Worm (Caenorhabditis elegans) whole organism, L3 larva: ENCODE measurements around the gene mrps-2.

Experiments
- R02D3.7 ChIP-seq: fragments of 150-350 bp; optimal IDR thresholded peaks from 2 replicates; lab custom pipeline; 2014; ENCODE audit warnings: missing biosample characterization, missing genetic modification characterization
- ama-1 ChIP-seq: fragments of 150-350 bp; optimal IDR thresholded peaks from 2 replicates; lab custom pipeline; 2018
- ceh-16 ChIP-seq: sonication (generic microtip); optimal IDR thresholded peaks from 2 replicates; lab custom pipeline; 2017; ENCODE audit warnings: missing biosample characterization, missing genetic modification characterization
- ceh-28 ChIP-seq: fragments of 150-350 bp; optimal IDR thresholded peaks from 2 replicates; lab custom pipeline; 2014; ENCODE audit warnings: missing biosample characterization, missing genetic modification reagents, missing genetic modification characterization
- ceh-9 ChIP-seq: sonication (generic microtip); optimal IDR thresholded peaks from 2 replicates; lab custom pipeline; 2018; ENCODE audit warnings: missing biosample characterization, missing genetic modification characterization
- egl-27 ChIP-seq: sonication (generic microtip); optimal IDR thresholded peaks from 4 replicates; lab custom pipeline; 2017; ENCODE audit warnings: missing biosample characterization, missing genetic modification reagents, missing genetic modification characterization
- egl-5 ChIP-seq: fragments of 150-350 bp; optimal IDR thresholded peaks from 2 replicates; lab custom pipeline; 2017; ENCODE audit warnings: missing biosample characterization, missing genetic modification reagents, missing genetic modification characterization, inconsistent platforms
- elt-1 ChIP-seq: fragments of 150-350 bp; optimal IDR thresholded peaks from 2 replicates; lab custom pipeline; 2014; ENCODE audit warnings: missing biosample characterization, missing genetic modification characterization
- elt-2 ChIP-seq: sonication (generic microtip); optimal IDR thresholded peaks from 2 replicates; lab custom pipeline; 2016; ENCODE audit warnings: missing genetic modification reagents, mild to moderate bottlenecking, missing genetic modification characterization, missing compliant biosample characterization
- elt-3 ChIP-seq, 3 experiments: fragments of 150-350 bp in 1 of 3; sonication (generic microtip) in 2 of 3; optimal IDR thresholded peaks; 2 replicates in 2 of 3; 4 replicates in 1 of 3; lab custom pipeline; 2014 to 2017; ENCODE audit warnings: missing biosample characterization in 3 of 3, missing genetic modification characterization in 3 of 3
- eor-1 ChIP-seq, 2 experiments: fragments of 150-350 bp; optimal IDR thresholded peaks; 2 replicates each; lab custom pipeline; 2014 to 2018; ENCODE audit warnings: missing biosample characterization in 2 of 2, missing genetic modification characterization in 2 of 2
- fkh-10 ChIP-seq: sonication (generic microtip); optimal IDR thresholded peaks from 2 replicates; lab custom pipeline; 2017; ENCODE audit warnings: missing biosample characterization, missing genetic modification reagents, missing genetic modification characterization
- fos-1 ChIP-seq: fragments of 150-350 bp; optimal IDR thresholded peaks from 2 replicates; lab custom pipeline; 2014; ENCODE audit warnings: missing biosample characterization, missing genetic modification characterization
- jun-1 ChIP-seq: fragments of 150-350 bp; optimal IDR thresholded peaks from 2 replicates; lab custom pipeline; 2014; ENCODE audit warnings: missing biosample characterization, missing genetic modification reagents, missing genetic modification characterization
- lin-15B ChIP-seq: fragments of 150-350 bp; optimal IDR thresholded peaks from 2 replicates; lab custom pipeline; 2014; ENCODE audit warnings: missing biosample characterization, missing genetic modification characterization
- lin-39 ChIP-seq: fragments of 150-350 bp; optimal IDR thresholded peaks from 2 replicates; lab custom pipeline; 2018; ENCODE audit warnings: missing biosample characterization, missing genetic modification reagents, missing genetic modification characterization
- lsy-12 ChIP-seq: sonication (generic microtip); optimal IDR thresholded peaks from 2 replicates; lab custom pipeline; 2016; ENCODE audit warnings: mild to moderate bottlenecking, missing genetic modification characterization, missing compliant biosample characterization
- mdl-1 ChIP-seq: fragments of 150-350 bp; optimal IDR thresholded peaks from 2 replicates; lab custom pipeline; 2014; ENCODE audit warnings: missing biosample characterization, missing genetic modification characterization
- mml-1 ChIP-seq: fragments of 150-350 bp; sonication (generic microtip); optimal IDR thresholded peaks from 3 replicates; lab custom pipeline; 2014; ENCODE audit warnings: missing biosample characterization, missing genetic modification characterization
- nfya-1 ChIP-seq: sonication (generic microtip); optimal IDR thresholded peaks from 2 replicates; lab custom pipeline; 2017; ENCODE audit warnings: missing genetic modification characterization, mild to moderate bottlenecking, missing compliant biosample characterization, antibody characterized with exemption, moderate library complexity; ENCODE audit not compliant: insufficient read depth
- nhr-11 ChIP-seq: fragments of 150-350 bp; optimal IDR thresholded peaks from 2 replicates; lab custom pipeline; 2014; ENCODE audit warnings: missing biosample characterization, missing genetic modification characterization
- nhr-12 ChIP-seq: fragments of 150-350 bp; optimal IDR thresholded peaks from 2 replicates; lab custom pipeline; 2014; ENCODE audit warnings: missing biosample characterization, missing genetic modification characterization
- nhr-23 ChIP-seq: fragments of 150-350 bp; optimal IDR thresholded peaks from 2 replicates; lab custom pipeline; 2014; ENCODE audit warnings: missing biosample characterization, missing genetic modification reagents, missing genetic modification characterization
- nhr-237 ChIP-seq: fragments of 150-350 bp; optimal IDR thresholded peaks from 2 replicates; lab custom pipeline; 2014; ENCODE audit warnings: missing biosample characterization, missing genetic modification characterization
- nhr-25 ChIP-seq: sonication (generic microtip); optimal IDR thresholded peaks from 2 replicates; lab custom pipeline; 2017; ENCODE audit warnings: missing biosample characterization, missing genetic modification characterization
- nhr-28 ChIP-seq: fragments of 150-350 bp; optimal IDR thresholded peaks from 2 replicates; lab custom pipeline; 2014; ENCODE audit warnings: missing biosample characterization, missing genetic modification characterization
- nhr-43 ChIP-seq: sonication (generic microtip); optimal IDR thresholded peaks from 2 replicates; lab custom pipeline; 2016; ENCODE audit warnings: mild to moderate bottlenecking, missing genetic modification characterization, missing compliant biosample characterization; ENCODE audit not compliant: poor library complexity, severe bottlenecking
- nhr-77 ChIP-seq: fragments of 150-350 bp; optimal IDR thresholded peaks from 2 replicates; lab custom pipeline; 2014; ENCODE audit warnings: missing biosample characterization, missing genetic modification characterization
- pha-4 ChIP-seq: fragments of 150-350 bp; optimal IDR thresholded peaks from 2 replicates; lab custom pipeline; 2014; ENCODE audit warnings: missing biosample characterization, missing genetic modification reagents, missing genetic modification characterization
- pqm-1 ChIP-seq: fragments of 150-350 bp; optimal IDR thresholded peaks from 2 replicates; lab custom pipeline; 2017; ENCODE audit warnings: missing biosample characterization, missing genetic modification characterization, inconsistent platforms
- skn-1 ChIP-seq: fragments of 150-350 bp; optimal IDR thresholded peaks from 2 replicates; lab custom pipeline; 2014; ENCODE audit warnings: missing biosample characterization, missing genetic modification characterization
- snpc-4 ChIP-seq: fragments of 150-350 bp; optimal IDR thresholded peaks from 2 replicates; lab custom pipeline; 2014; ENCODE audit warnings: missing biosample characterization, missing genetic modification characterization
- tbx-2 ChIP-seq: sonication (generic microtip); optimal IDR thresholded peaks from 2 replicates; lab custom pipeline; 2016; ENCODE audit warnings: mild to moderate bottlenecking, missing genetic modification characterization, missing compliant biosample characterization
- unc-62 ChIP-seq: fragments of 150-350 bp; sonication (generic microtip); optimal IDR thresholded peaks from 4 replicates; lab custom pipeline; 2014; ENCODE audit warnings: missing biosample characterization, missing genetic modification reagents, missing genetic modification characterization
- zag-1 ChIP-seq: fragments of 150-350 bp; optimal IDR thresholded peaks from 2 replicates; lab custom pipeline; 2014; ENCODE audit warnings: missing biosample characterization, missing genetic modification characterization

The mrps-2 gene

ce11 chrV:8445636-8446035, 19.9 kb upstream of the mrps-2 start:
- TF ChIP-seq nhr-25 (tag; lab: Kevin White, UChicago), result peak; percentile 52
- peak; percentile 60 for TF ChIP-seq pqm-1
- TF ChIP-seq fkh-10 (GFP tag; lab: Kevin White, UChicago), result no peak
- TF ChIP-seq nhr-43 (tag; lab: Kevin White, UChicago), result peak; percentile 19
- TF ChIP-seq elt-1, result no peak
- TF ChIP-seq snpc-4 (tag; lab: Kevin White, UChicago), result peak; percentile 24
- TF ChIP-seq pha-4, result peak; percentile 97
- peak; percentile 70 for TF ChIP-seq ceh-28 (tag; lab: Kevin White, UChicago)
- peak; percentile 71 for TF ChIP-seq nhr-23
- no peak for TF ChIP-seq ama-1 (lab: Kevin White, UChicago)
- TF ChIP-seq nfya-1 (tag; lab: Kevin White, UChicago), result peak; percentile 18
- TF ChIP-seq egl-27 (tag; lab: Kevin White, UChicago), result peak; percentile 62
- no peak for TF ChIP-seq nhr-12 (tag; lab: Kevin White, UChicago)
- TF ChIP-seq elt-2 (tag; lab: Kevin White, UChicago), result peak; percentile 62

ce11 chrV:8447928-8448327, 17.6 kb upstream of the mrps-2 start, which contains the start of gene T23B12.5:
TSS of gene T23B12.5 (minus strand) at chrV:8448028.
- TF ChIP-seq nhr-43 (tag; lab: Kevin White, UChicago), result no peak
- no peak for TF ChIP-seq lin-15B (tag; lab: Kevin White, UChicago)
- no peak for TF ChIP-seq skn-1 (tag; lab: Kevin White, UChicago)
- no peak for TF ChIP-seq R02D3.7
- TF ChIP-seq nhr-77, result no peak
- no peak for TF ChIP-seq tbx-2 (tag; lab: Kevin White, UChicago)
- TF ChIP-seq eor-1 (tag; optimal IDR thresholded peaks at IDR 0.05; lab: Kevin White, UChicago), result no peak
- TF ChIP-seq ceh-9 (tag; lab: Kevin White, UChicago), result no peak
- no peak for TF ChIP-seq nhr-28 (tag; lab: Kevin White, UChicago)

ce11 chrV:8449241-8449640, 16.2 kb upstream of the mrps-2 start:
- TF ChIP-seq nhr-23, result peak; percentile 7
- no peak for TF ChIP-seq ceh-28 (tag; lab: Kevin White, UChicago)
- TF ChIP-seq nhr-25 (tag; lab: Kevin White, UChicago), result peak; percentile 48
- TF ChIP-seq, all 47 proteins: peak for 2

- TF ChIP-seq lin-39 (tag; lab: Kevin White, UChicago), result no peak
- TF ChIP-seq snpc-4 (tag; lab: Kevin White, UChicago), result no peak
- TF ChIP-seq elt-3 (tag; optimal IDR thresholded peaks at IDR 0.05; lab: Kevin White, UChicago), result no peak
- no peak for TF ChIP-seq nhr-12 (tag; lab: Kevin White, UChicago)
- no peak for TF ChIP-seq tbx-2 (tag; lab: Kevin White, UChicago)
- no peak for TF ChIP-seq nhr-11 (tag; lab: Kevin White, UChicago)
- no peak for TF ChIP-seq pqm-1
- no peak for TF ChIP-seq jun-1 (tag; lab: Kevin White, UChicago)
These were observed 14.8 kb upstream of the mrps-2 start for ce11 chrV:8450690-8451089.

- TF ChIP-seq mml-1 (tag; lab: Kevin White, UChicago) (no peak), lin-15B (tag; lab: Kevin White, UChicago) (no peak), pqm-1 (no peak), fos-1 (no peak), unc-62 (GFP tag; lab: Kevin White, UChicago) (no peak), nhr-11 (tag; lab: Kevin White, UChicago) (no peak), ama-1 (lab: Kevin White, UChicago) (no peak), mdl-1 (tag; lab: Kevin White, UChicago) (no peak), zag-1 (tag; lab: Kevin White, UChicago) (no peak), skn-1 (tag; lab: Kevin White, UChicago) (no peak), egl-5 (tag; lab: Kevin White, UChicago) (no peak), elt-3 (tag; optimal IDR thresholded peaks at IDR 0.05; lab: Kevin White, UChicago) (no peak), nfya-1 (tag; lab: Kevin White, UChicago) (no peak), R02D3.7 (no peak), nhr-237 (no peak), tbx-2 (tag; lab: Kevin White, UChicago) (no peak), ceh-16 (tag; lab: Kevin White, UChicago) (no peak), fkh-10 (GFP tag; lab: Kevin White, UChicago) (no peak), lsy-12 (tag; lab: Kevin White, UChicago) (no peak)
These were observed 10.5 kb upstream of the mrps-2 start, which contains the start of gene T23B12.11 for ce11 chrV:8454995-8455446. TSS of gene T23B12.11 (plus strand) at chrV:8455396.
